Worm (Caenorhabditis elegans) whole organism, mixed stage, embryonic: ENCODE results near the gene clec-187.

Experiments
- lsy-2 ChIP-seq: fragments of 150-350 bp; optimal IDR thresholded peaks from 2 replicates; lab custom pipeline; 2014; ENCODE audit warnings: missing biosample characterization, missing genetic modification characterization
- nhr-28 ChIP-seq: fragments of 150-350 bp; optimal IDR thresholded peaks from 2 replicates; lab custom pipeline; 2014; ENCODE audit warnings: missing biosample characterization, missing genetic modification characterization
- sptf-1 ChIP-seq: sonication (generic microtip); optimal IDR thresholded peaks from 2 replicates; lab custom pipeline; 2017; ENCODE audit warnings: mild to moderate bottlenecking, missing genetic modification characterization, moderate library complexity, missing compliant biosample characterization
- tbx-8 ChIP-seq: fragments of 200-800 bp; sonication (Bioruptor generic); optimal IDR thresholded peaks from 2 replicates; lab custom pipeline; 2018; ENCODE audit warnings: mild to moderate bottlenecking, missing genetic modification characterization, moderate library complexity, missing compliant biosample characterization
- ztf-11 ChIP-seq: fragments of 150-350 bp; optimal IDR thresholded peaks from 2 replicates; lab custom pipeline; 2014; ENCODE audit warnings: missing biosample characterization, missing genetic modification characterization

DNA sequence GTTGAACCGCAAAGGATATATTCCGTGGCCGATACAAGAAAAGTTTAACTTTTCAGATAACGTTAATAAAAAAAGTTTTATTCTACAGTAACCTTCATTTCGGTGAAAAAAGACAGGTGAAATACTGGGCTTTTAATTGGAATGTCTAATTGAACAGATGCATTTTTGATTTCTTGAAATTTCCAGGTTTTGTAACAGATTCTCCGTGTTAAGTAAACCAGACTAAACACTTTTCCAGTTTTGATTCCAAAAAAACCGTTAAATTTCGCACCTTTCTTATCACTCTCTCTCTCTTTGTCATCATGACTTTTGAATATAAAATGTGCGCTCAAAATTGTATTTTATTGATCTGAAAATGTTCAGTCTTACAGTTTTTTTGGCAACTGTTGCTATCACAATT lies 47.0 kb upstream of the clec-187 start, which contains the start of gene C32H11.3:
- no peak for TF ChIP-seq nhr-28
- no peak for TF ChIP-seq sptf-1
- TF ChIP-seq lsy-2 (tag; lab: Kevin White, UChicago) = no peak
- no peak for TF ChIP-seq ztf-11 (tag; lab: Kevin White, UChicago)
- no peak for TF ChIP-seq tbx-8 (GFP tag; lab: Kevin White, UChicago)
